Worm (Caenorhabditis elegans) whole organism, L2 larva: ENCODE data around the gene osm-7.

Experiments
- R02D3.7 ChIP-seq: fragments of 150-350 bp; optimal IDR thresholded peaks from 2 replicates; lab custom pipeline; 2014; ENCODE audit warnings: missing biosample characterization, missing genetic modification characterization
- Y55F3AM.14 ChIP-seq: fragments of 200-800 bp; sonication (Bioruptor generic); optimal IDR thresholded peaks from 2 replicates; lab custom pipeline; 2018; ENCODE audit warnings: mild to moderate bottlenecking, missing genetic modification characterization, missing compliant biosample characterization
- ZK546.5 ChIP-seq: sonication (generic microtip); optimal IDR thresholded peaks from 2 replicates; lab custom pipeline; 2017; ENCODE audit warnings: missing biosample characterization, missing genetic modification characterization
- blmp-1 ChIP-seq: sonication (generic microtip); optimal IDR thresholded peaks from 2 replicates; lab custom pipeline; 2017; ENCODE audit warnings: missing genetic modification characterization, mild to moderate bottlenecking, missing compliant biosample characterization, antibody characterized with exemption, moderate library complexity; ENCODE audit not compliant: insufficient read depth
- elt-3 ChIP-seq: sonication (generic microtip); optimal IDR thresholded peaks from 2 replicates; lab custom pipeline; 2017; ENCODE audit warnings: missing biosample characterization, missing genetic modification characterization
- fos-1 ChIP-seq: fragments of 150-350 bp; optimal IDR thresholded peaks from 2 replicates; lab custom pipeline; 2014; ENCODE audit warnings: missing biosample characterization, missing genetic modification characterization
- lin-13 ChIP-seq: fragments of 150-350 bp; optimal IDR thresholded peaks from 2 replicates; lab custom pipeline; 2014; ENCODE audit warnings: missing biosample characterization, missing genetic modification reagents, missing genetic modification characterization
- lsy-2 ChIP-seq, 2 experiments: fragments of 150-350 bp in 1 of 2; sonication (generic microtip) in 1 of 2; optimal IDR thresholded peaks; 2 replicates each; lab custom pipeline; 2014 to 2017; ENCODE audit warnings: missing biosample characterization in 2 of 2, missing genetic modification characterization in 2 of 2
- mdl-1 ChIP-seq, 2 experiments: fragments of 150-350 bp in 1 of 2; sonication (generic microtip) in 1 of 2; optimal IDR thresholded peaks; 2 replicates each; lab custom pipeline; 2017; ENCODE audit warnings: missing biosample characterization in 2 of 2, missing genetic modification characterization in 2 of 2
- nhr-237 ChIP-seq: fragments of 150-350 bp; optimal IDR thresholded peaks from 2 replicates; lab custom pipeline; 2014; ENCODE audit warnings: missing biosample characterization, missing genetic modification characterization
- nhr-25 ChIP-seq: fragments of 150-350 bp; sonication (generic microtip); optimal IDR thresholded peaks from 3 replicates; lab custom pipeline; 2014; ENCODE audit warnings: missing biosample characterization, missing genetic modification characterization
- skn-1 ChIP-seq: sonication (generic microtip); optimal IDR thresholded peaks from 2 replicates; lab custom pipeline; 2017; ENCODE audit warnings: missing biosample characterization, missing genetic modification characterization
- unc-39 ChIP-seq: fragments of 150-350 bp; optimal IDR thresholded peaks from 2 replicates; lab custom pipeline; 2014; ENCODE audit warnings: missing biosample characterization, missing genetic modification characterization
- zag-1 ChIP-seq: fragments of 150-350 bp; optimal IDR thresholded peaks from 2 replicates; lab custom pipeline; 2014; ENCODE audit warnings: missing biosample characterization, missing genetic modification characterization

- TF ChIP-seq nhr-237 (no peak), ZK546.5 (tag; lab: Kevin White, UChicago) (no peak), unc-39 (no peak), zag-1 (tag; lab: Kevin White, UChicago) (no peak), lin-13 (no peak), skn-1 (tag; lab: Kevin White, UChicago) (no peak), R02D3.7 (tag; lab: Kevin White, UChicago) (no peak), mdl-1 (tag; optimal IDR thresholded peaks at IDR 0.05; lab: Kevin White, UChicago) (no peak), elt-3 (tag; lab: Kevin White, UChicago) (no peak), fos-1 (tag; lab: Kevin White, UChicago) (no peak), blmp-1 (tag; lab: Kevin White, UChicago) (no peak), nhr-25 (tag; lab: Kevin White, UChicago) (no peak), Y55F3AM.14 (GFP tag; lab: Kevin White, UChicago) (no peak), lsy-2 (tag; optimal IDR thresholded peaks at IDR 0.05; lab: Kevin White, UChicago) (no peak)
Measured at ce11 chrIII:13540791-13541190, 35.2 kb upstream of the osm-7 start.
